Worm (Caenorhabditis elegans) whole organism, early embryonic: ENCODE results near the gene F56D1.1.

Experiments used
- B0310.2 ChIP-seq: sonication (generic microtip); optimal IDR thresholded peaks from 2 replicates; lab custom pipeline; 2016; ENCODE audit warnings: mild to moderate bottlenecking, missing genetic modification characterization, missing compliant biosample characterization
- F13C5.2 ChIP-seq: sonication (generic microtip); optimal IDR thresholded peaks from 2 replicates; lab custom pipeline; 2017; ENCODE audit warnings: mild to moderate bottlenecking, missing genetic modification characterization, inconsistent platforms, missing compliant biosample characterization
- aly-1 ChIP-seq: sonication (generic microtip); optimal IDR thresholded peaks from 2 replicates; lab custom pipeline; 2016; ENCODE audit warnings: missing genetic modification characterization, missing compliant biosample characterization
- ama-1 ChIP-seq: fragments of 150-350 bp; optimal IDR thresholded peaks from 2 replicates; lab custom pipeline; 2014
- ceh-13 ChIP-seq: fragments of 200-800 bp; sonication (Bioruptor generic); optimal IDR thresholded peaks from 2 replicates; lab custom pipeline; 2018; ENCODE audit warnings: mild to moderate bottlenecking, missing genetic modification characterization, missing compliant biosample characterization
- ceh-36 ChIP-seq: sonication (generic microtip); optimal IDR thresholded peaks from 2 replicates; lab custom pipeline; 2016; ENCODE audit warnings: missing genetic modification characterization, inconsistent platforms, missing compliant biosample characterization
- ets-7 ChIP-seq: sonication (generic microtip); optimal IDR thresholded peaks from 2 replicates; lab custom pipeline; 2016; ENCODE audit warnings: missing genotype, missing genetic modification characterization, missing compliant biosample characterization
- flt-1 ChIP-seq: fragments of 200-800 bp; sonication (Bioruptor generic); IDR thresholded peaks from 2 replicates; pipeline ENCODE4 v1.3.6; 2022; ENCODE audit warnings: missing genetic modification characterization, missing compliant biosample characterization
- hmbx-1 ChIP-seq: sonication (generic microtip); optimal IDR thresholded peaks from 2 replicates; lab custom pipeline; 2016; ENCODE audit warnings: mild to moderate bottlenecking, missing genetic modification characterization, missing compliant biosample characterization
- hmg-4 ChIP-seq: fragments of 200-800 bp; sonication (Bioruptor generic); optimal IDR thresholded peaks from 2 replicates; lab custom pipeline; 2018; ENCODE audit warnings: mild to moderate bottlenecking, missing genetic modification characterization, missing compliant biosample characterization
- hnd-1 ChIP-seq: sonication (generic microtip); optimal IDR thresholded peaks from 2 replicates; lab custom pipeline; 2016; ENCODE audit warnings: missing genetic modification characterization, missing compliant biosample characterization
- pes-1 ChIP-seq: fragments of 200-800 bp; sonication (Bioruptor generic); IDR thresholded peaks from 2 replicates; pipeline ENCODE4 v1.3.6; 2022; ENCODE audit warnings: missing genetic modification reagents, missing genetic modification characterization, missing compliant biosample characterization
- scrt-1 ChIP-seq: fragments of 200-800 bp; sonication (Bioruptor generic); IDR thresholded peaks from 2 replicates; pipeline ENCODE4 v1.3.6; 2022; ENCODE audit warnings: missing genetic modification characterization, missing compliant biosample characterization
- sea-1 ChIP-seq: fragments of 200-800 bp; sonication (Bioruptor generic); conservative IDR thresholded peaks from 2 replicates; pipeline ENCODE4 v1.3.6; 2022; ENCODE audit warnings: missing genetic modification characterization, missing compliant biosample characterization
- tbx-11 ChIP-seq: fragments of 200-800 bp; sonication (Bioruptor generic); IDR thresholded peaks from 2 replicates; pipeline ENCODE4 v1.3.6; 2022; ENCODE audit warnings: missing genetic modification characterization, missing compliant biosample characterization
- tbx-37 ChIP-seq: fragments of 200-800 bp; sonication (Bioruptor generic); conservative IDR thresholded peaks from 2 replicates; pipeline ENCODE4 v1.3.6; 2022; ENCODE audit warnings: missing genetic modification reagents, missing genetic modification characterization, missing compliant biosample characterization
- tra-4 ChIP-seq: sonication (generic microtip); optimal IDR thresholded peaks from 2 replicates; lab custom pipeline; 2017; ENCODE audit warnings: missing genetic modification characterization, missing compliant biosample characterization

F56D1.1 gene

DNA sequence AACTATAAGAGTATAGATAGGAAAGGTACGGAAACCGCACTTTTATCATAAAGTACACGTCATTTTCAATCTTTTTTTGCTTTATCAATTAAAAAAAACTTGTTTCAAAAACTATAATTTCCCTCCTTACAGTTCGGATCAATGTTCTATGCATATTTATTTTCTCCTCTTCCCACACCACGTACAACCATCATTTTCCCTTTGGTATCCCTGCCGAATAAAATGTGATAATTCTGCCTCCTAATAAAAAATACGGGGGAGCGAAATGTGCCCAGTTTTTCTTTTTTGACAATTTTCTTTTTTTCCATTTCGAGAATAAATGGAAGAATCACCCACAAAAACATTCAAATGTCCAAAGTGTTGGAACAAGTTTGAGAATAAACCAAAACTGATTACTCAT, 37.1 kb downstream of the F56D1.1 start, which contains the start of gene ZK177.3:
TSS of gene ZK177.3 (plus strand) at position 301 of the 400 bp plus-strand sequence.
- TF ChIP-seq ceh-13 (GFP tag; lab: Kevin White, UChicago) (no peak), hnd-1 (tag; lab: Kevin White, UChicago) (no peak), F13C5.2 (tag; lab: Kevin White, UChicago) (no peak), tbx-37 (GFP tag; lab: Robert Waterston, UW) (no peak), B0310.2 (tag; lab: Kevin White, UChicago) (no peak), tbx-11 (GFP tag; lab: Robert Waterston, UW) (no peak), sea-1 (GFP tag; lab: Robert Waterston, UW) (no peak), pes-1 (no peak), tra-4 (tag; lab: Kevin White, UChicago) (no peak), ceh-36 (no peak), aly-1 (tag; lab: Kevin White, UChicago) (no peak), scrt-1 (GFP tag; lab: Robert Waterston, UW) (no peak), ets-7 (no peak), flt-1 (GFP tag; lab: Robert Waterston, UW) (no peak), ama-1 (lab: Kevin White, UChicago) (no peak), hmbx-1 (tag; lab: Kevin White, UChicago) (no peak), hmg-4 (no peak)

DNA sequence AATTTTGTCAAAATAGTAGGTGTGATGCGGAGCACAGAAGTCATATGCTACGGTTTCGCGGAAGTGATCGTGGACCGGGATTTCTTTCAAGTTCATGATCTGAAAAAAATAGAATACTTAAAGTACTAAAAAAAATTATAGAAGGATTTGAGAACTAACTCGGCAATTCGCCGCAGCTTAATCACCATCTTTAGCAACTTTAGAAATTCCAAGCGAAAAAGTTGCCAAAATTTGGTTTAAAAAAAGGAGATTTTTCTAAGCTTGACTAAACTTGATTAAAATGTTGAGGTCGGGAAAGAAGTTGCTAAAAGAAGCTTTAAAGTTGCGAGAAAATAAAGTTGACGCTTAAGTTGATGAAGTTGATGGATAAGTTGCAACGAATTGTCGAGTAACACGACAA, 39.2 kb downstream of the F56D1.1 start, which contains the start of gene ZK177.9:
TSS of gene ZK177.9 (minus strand) at position 101 of the 400 bp plus-strand sequence.
- no peak for TF ChIP-seq tbx-11 (GFP tag; lab: Robert Waterston, UW)
- no peak for TF ChIP-seq ceh-36
- TF ChIP-seq hmg-4 = no peak
- TF ChIP-seq scrt-1 (GFP tag; lab: Robert Waterston, UW) = no peak
- no peak for TF ChIP-seq aly-1 (tag; lab: Kevin White, UChicago)
- TF ChIP-seq tbx-37 (GFP tag; lab: Robert Waterston, UW) = no peak
- TF ChIP-seq F13C5.2 (tag; lab: Kevin White, UChicago) = no peak
- no peak for TF ChIP-seq tra-4 (tag; lab: Kevin White, UChicago)
- TF ChIP-seq pes-1 = no peak
- no peak for TF ChIP-seq ets-7
- TF ChIP-seq flt-1 (GFP tag; lab: Robert Waterston, UW) = no peak
- no peak for TF ChIP-seq hnd-1 (tag; lab: Kevin White, UChicago)
- no peak for TF ChIP-seq ceh-13 (GFP tag; lab: Kevin White, UChicago)
- no peak for TF ChIP-seq ama-1 (lab: Kevin White, UChicago)
- no peak for TF ChIP-seq sea-1 (GFP tag; lab: Robert Waterston, UW)
- no peak for TF ChIP-seq B0310.2 (tag; lab: Kevin White, UChicago)

- no peak for TF ChIP-seq aly-1 (tag; lab: Kevin White, UChicago)
- TF ChIP-seq tbx-37 (GFP tag; lab: Robert Waterston, UW) = no peak
- TF ChIP-seq F13C5.2 (tag; lab: Kevin White, UChicago) = no peak
- no peak for TF ChIP-seq flt-1 (GFP tag; lab: Robert Waterston, UW)
- no peak for TF ChIP-seq ceh-36
- TF ChIP-seq B0310.2 (tag; lab: Kevin White, UChicago) = no peak
- no peak for TF ChIP-seq ets-7
- TF ChIP-seq ceh-13 (GFP tag; lab: Kevin White, UChicago) = no peak
Measured at ce11 chrII:5518055-5518454, 39.6 kb downstream of the F56D1.1 start.

DNA sequence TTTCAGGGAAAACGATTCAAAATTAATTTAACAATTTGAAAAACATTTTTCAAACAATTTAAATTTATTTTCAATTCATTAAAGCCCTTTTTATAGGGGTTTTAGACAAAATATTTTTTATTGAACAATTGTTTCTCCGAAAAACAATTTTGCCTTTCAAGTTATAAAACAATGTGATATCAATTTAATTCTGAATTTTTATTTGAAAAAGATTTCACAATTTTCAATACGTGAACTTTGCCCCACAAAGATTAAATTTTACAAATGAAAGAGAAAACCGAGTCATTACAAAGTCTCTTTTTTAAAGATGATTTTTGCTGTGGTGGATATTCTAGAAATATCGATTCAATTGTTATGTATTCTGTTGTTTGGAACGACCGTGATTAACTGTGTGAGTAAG, 40.5 kb downstream of the F56D1.1 start, which contains the start of gene ZK177.2:
TSS of gene ZK177.2 (plus strand) at position 301 of the 400 bp plus-strand sequence.
- TF ChIP-seq scrt-1 (GFP tag; lab: Robert Waterston, UW) (no peak), ceh-13 (GFP tag; lab: Kevin White, UChicago) (no peak), hmbx-1 (tag; lab: Kevin White, UChicago) (no peak), F13C5.2 (tag; lab: Kevin White, UChicago) (no peak), tbx-37 (GFP tag; lab: Robert Waterston, UW) (no peak), tra-4 (tag; lab: Kevin White, UChicago) (no peak), ceh-36 (no peak), ama-1 (lab: Kevin White, UChicago) (no peak), B0310.2 (tag; lab: Kevin White, UChicago) (no peak), ets-7 (no peak), aly-1 (tag; lab: Kevin White, UChicago) (no peak)

- no peak for TF ChIP-seq ama-1 (lab: Kevin White, UChicago)
- TF ChIP-seq scrt-1 (GFP tag; lab: Robert Waterston, UW) = no peak
- TF ChIP-seq aly-1 (tag; lab: Kevin White, UChicago) = no peak
- no peak for TF ChIP-seq hmg-4
- no peak for TF ChIP-seq sea-1 (GFP tag; lab: Robert Waterston, UW)
- no peak for TF ChIP-seq B0310.2 (tag; lab: Kevin White, UChicago)
- no peak for TF ChIP-seq hmbx-1 (tag; lab: Kevin White, UChicago)
- no peak for TF ChIP-seq hnd-1 (tag; lab: Kevin White, UChicago)
- no peak for TF ChIP-seq F13C5.2 (tag; lab: Kevin White, UChicago)
Measured at ce11 chrII:5521411-5521810, 43.0 kb downstream of the F56D1.1 start, which contains the start of gene ZK177.12. Gene ZK177.12 (plus strand): TSS chrII:5521711.

ce11 chrII:5522637-5523036, 44.2 kb downstream of the F56D1.1 start, which contains the start of gene ZK177.11:
Gene ZK177.11 (plus strand): TSS chrII:5522937.
- TF ChIP-seq F13C5.2 (tag; lab: Kevin White, UChicago) = no peak
- no peak for TF ChIP-seq tra-4 (tag; lab: Kevin White, UChicago)
- no peak for TF ChIP-seq hnd-1 (tag; lab: Kevin White, UChicago)
- no peak for TF ChIP-seq scrt-1 (GFP tag; lab: Robert Waterston, UW)
- TF ChIP-seq sea-1 (GFP tag; lab: Robert Waterston, UW) = no peak
- TF ChIP-seq hmg-4 = no peak
- TF ChIP-seq tbx-37 (GFP tag; lab: Robert Waterston, UW) = no peak
- TF ChIP-seq ets-7 = no peak
- TF ChIP-seq flt-1 (GFP tag; lab: Robert Waterston, UW) = no peak
- no peak for TF ChIP-seq B0310.2 (tag; lab: Kevin White, UChicago)

ce11 chrII:5525297-5525696, 46.9 kb downstream of the F56D1.1 start, which contains the start of gene tbx-35:
Gene tbx-35 (minus strand): TSS chrII:5525397.
- TF ChIP-seq hnd-1 (tag; lab: Kevin White, UChicago) = no peak
- TF ChIP-seq hmbx-1 (tag; lab: Kevin White, UChicago) = no peak
- TF ChIP-seq tbx-11 (GFP tag; lab: Robert Waterston, UW) = no peak
- TF ChIP-seq aly-1 (tag; lab: Kevin White, UChicago) = no peak
- TF ChIP-seq ceh-13 (GFP tag; lab: Kevin White, UChicago) = no peak
- no peak for TF ChIP-seq tra-4 (tag; lab: Kevin White, UChicago)
- TF ChIP-seq tbx-37 (GFP tag; lab: Robert Waterston, UW) = no peak
- TF ChIP-seq scrt-1 (GFP tag; lab: Robert Waterston, UW) = no peak
- TF ChIP-seq ama-1 (lab: Kevin White, UChicago) = no peak
- no peak for TF ChIP-seq ets-7
- no peak for TF ChIP-seq hmg-4
- no peak for TF ChIP-seq pes-1
- TF ChIP-seq ceh-36 = no peak
- no peak for TF ChIP-seq F13C5.2 (tag; lab: Kevin White, UChicago)
